Fruit fly (Drosophila melanogaster): ENCODE data around the gene Obp8a.

Gene Obp8a

DNA sequence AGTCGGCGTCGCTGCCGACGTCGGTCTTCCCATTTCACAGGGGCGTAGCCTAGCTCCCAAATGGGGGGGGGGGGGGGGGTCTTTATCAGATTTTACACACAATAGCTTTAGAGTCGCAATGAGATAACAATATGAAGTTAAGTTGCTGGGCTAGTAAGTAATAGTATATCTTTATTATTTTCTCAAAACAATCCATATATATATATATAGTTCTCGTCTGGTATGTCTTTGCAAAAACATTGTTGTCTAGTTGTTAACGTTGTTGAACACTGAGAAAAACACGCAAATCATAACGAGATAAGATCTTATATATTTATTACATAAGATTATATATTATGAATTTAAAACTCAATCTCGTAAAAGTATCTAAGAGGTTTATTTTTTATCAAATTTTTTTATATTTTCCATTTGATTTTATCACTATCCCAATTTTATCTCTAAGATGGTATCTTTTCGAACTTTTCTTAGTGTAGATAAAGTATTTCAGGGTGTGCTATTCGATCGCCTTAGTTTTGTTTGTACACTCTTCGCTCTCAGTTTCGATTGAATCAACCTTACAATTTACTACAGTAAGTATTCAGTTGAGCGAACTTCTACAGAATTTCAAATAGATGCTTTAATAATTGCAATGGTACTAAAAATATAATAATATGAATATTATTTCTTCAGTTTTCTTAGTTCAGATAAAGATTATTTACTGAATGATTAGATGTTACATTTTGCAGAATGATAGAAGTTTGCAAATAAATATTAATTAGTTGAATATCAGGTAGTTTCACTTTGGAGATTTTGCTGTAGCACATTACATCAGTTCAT is 12.6 kb upstream of the Obp8a start (continued):
- no peak for TF ChIP-seq Bgb (GFP tag; IDR thresholded peaks at IDR 0.05; ENCODE audit: partially characterized antibody)
- peak; percentile 77 for TF ChIP-seq mirr (GFP tag; optimal IDR thresholded peaks at IDR 0.05)
- no peak for TF ChIP-seq sqz (GFP tag; optimal IDR thresholded peaks at IDR 0.05)
- TF ChIP-seq h (optimal IDR thresholded peaks at IDR 0.05) = no peak
- no peak for TF ChIP-seq CG7745 (tag; optimal IDR thresholded peaks at IDR 0.05)
- peak; percentile 63 for TF ChIP-seq CG18011 (GFP tag; optimal IDR thresholded peaks at IDR 0.05)
- TF ChIP-seq CG7839 (tag; optimal IDR thresholded peaks at IDR 0.05) = peak; percentile 81
- TF ChIP-seq bcd (GFP tag; optimal IDR thresholded peaks at IDR 0.05) = peak; percentile 84
- no peak for TF ChIP-seq CG1647 (GFP tag; optimal IDR thresholded peaks at IDR 0.05)
- TF ChIP-seq Opbp (GFP tag; IDR thresholded peaks at IDR 0.05; ENCODE audit: partially characterized antibody) = no peak
- peak; percentile 97 for TF ChIP-seq grau (tag; optimal IDR thresholded peaks at IDR 0.05)
- TF ChIP-seq unc-4 (GFP tag; IDR thresholded peaks at IDR 0.05; ENCODE audit: partially characterized antibody) = no peak
- TF ChIP-seq CG1792 (GFP tag; optimal IDR thresholded peaks at IDR 0.05) = no peak
- TF ChIP-seq Dip3 (GFP tag; optimal IDR thresholded peaks at IDR 0.05) = peak; percentile 57
- TF ChIP-seq kah (GFP tag; optimal IDR thresholded peaks at IDR 0.05) = no peak
- peak; percentile 82 for TF ChIP-seq CG12769 (tag; optimal IDR thresholded peaks at IDR 0.05)
- TF ChIP-seq CG17568 (GFP tag; optimal IDR thresholded peaks at IDR 0.05) = peak; percentile 36
- TF ChIP-seq CG32532 (GFP tag; IDR thresholded peaks at IDR 0.05) = peak; percentile 94
- TF ChIP-seq lab (GFP tag; optimal IDR thresholded peaks at IDR 0.05) = peak; percentile 95
- TF ChIP-seq br (optimal IDR thresholded peaks at IDR 0.05) = no peak
- peak in 1 of 2 experiments; percentile 31 for TF ChIP-seq Eip74EF (GFP tag; optimal IDR thresholded peaks at IDR 0.05)
- TF ChIP-seq Fer2 (tag; optimal IDR thresholded peaks at IDR 0.05) = peak; percentile 46
- peak; percentile 79 for TF ChIP-seq Ada2b (GFP tag; IDR thresholded peaks at IDR 0.05)
- peak; percentile 71 for TF ChIP-seq CG18619 (GFP tag; optimal IDR thresholded peaks at IDR 0.05)
- no peak for TF ChIP-seq CG1602 (GFP tag; optimal IDR thresholded peaks at IDR 0.05)
- peak; percentile 66 for TF ChIP-seq toy (GFP tag; IDR thresholded peaks at IDR 0.05)
- TF ChIP-seq dan (GFP tag; IDR thresholded peaks at IDR 0.05) = no peak
- TF ChIP-seq Mrtf (GFP tag; IDR thresholded peaks at IDR 0.05) = peak; percentile 81; the same call in 2 of the 3 replicates
- TF ChIP-seq CG7556 (GFP tag; optimal IDR thresholded peaks at IDR 0.05) = peak; percentile 83
- peak; percentile 68 for TF ChIP-seq CG16815 (GFP tag; optimal IDR thresholded peaks at IDR 0.05)
- TF ChIP-seq croc (GFP tag; conservative IDR thresholded peaks at IDR 0.05) = peak; percentile 42; the same call in 1 of the 3 replicates
- TF ChIP-seq CG13424 (tag; optimal IDR thresholded peaks at IDR 0.05) = peak; percentile 66
- TF ChIP-seq Scr (GFP tag; IDR thresholded peaks at IDR 0.05; ENCODE audit: partially characterized antibody) = no peak
- TF ChIP-seq Blimp-1 (GFP tag; optimal IDR thresholded peaks at IDR 0.05) = peak; percentile 51
- TF ChIP-seq Med (GFP tag) = peak; percentile 92
- TF ChIP-seq jing (GFP tag; optimal IDR thresholded peaks at IDR 0.05) = peak; percentile 2
- peak; percentile 43 for TF ChIP-seq CG4424 (GFP tag; optimal IDR thresholded peaks at IDR 0.05)
- peak; percentile 24 for TF ChIP-seq dmrt11E (tag; optimal IDR thresholded peaks at IDR 0.05)
- peak; percentile 96 for TF ChIP-seq CG15601 (tag; optimal IDR thresholded peaks at IDR 0.05)
- peak; percentile 47 for TF ChIP-seq CG30431 (GFP tag; optimal IDR thresholded peaks at IDR 0.05)
- TF ChIP-seq Xbp1 (GFP tag; optimal IDR thresholded peaks at IDR 0.05) = peak; percentile 50
- peak; percentile 65; the same call in 1 of the 2 replicates for TF ChIP-seq Poxn (GFP tag; IDR thresholded peaks at IDR 0.05)
- peak; percentile 13 for TF ChIP-seq pzg (GFP tag; optimal IDR thresholded peaks at IDR 0.05)
- TF ChIP-seq Max (GFP tag; optimal IDR thresholded peaks at IDR 0.05) = no peak
- no peak for TF ChIP-seq nerfin-2 (GFP tag; IDR thresholded peaks at IDR 0.05; ENCODE audit: partially characterized antibody)
- no peak for TF ChIP-seq psq (GFP tag; optimal IDR thresholded peaks at IDR 0.05)
- TF ChIP-seq maf-S (GFP tag; optimal IDR thresholded peaks at IDR 0.05) = peak; percentile 25
- no peak for TF ChIP-seq peb (GFP tag; IDR thresholded peaks at IDR 0.05)

Measured in whole organism, embryonic.